Fruit fly (Drosophila melanogaster) whole organism, prepupa: Measurements from ENCODE around the gene Tdrd3.
A peak's percentile ranks its signal among the peaks of the same experiment; 100 is the strongest.

Experiments used
- CG11902 ChIP-seq: fragments of 200-800 bp; sonication (Bioruptor generic); optimal IDR thresholded peaks from 3 replicates; lab custom pipeline; 2016; ENCODE audit warnings: missing biosample characterization, missing genetic modification characterization
- CG16779 ChIP-seq: fragments of 200-800 bp; sonication (Bioruptor generic); optimal IDR thresholded peaks from 3 replicates; lab custom pipeline; 2017; ENCODE audit warnings: missing biosample characterization, mild to moderate bottlenecking, missing genetic modification characterization
- CG32006 ChIP-seq: fragments of 200-800 bp; sonication (Bioruptor generic); optimal IDR thresholded peaks from 3 replicates; lab custom pipeline; 2017; ENCODE audit warnings: missing biosample characterization, mild to moderate bottlenecking, missing genetic modification characterization
- CG3919 ChIP-seq: fragments of 200-800 bp; sonication (Bioruptor generic); optimal IDR thresholded peaks from 3 replicates; lab custom pipeline; 2016; ENCODE audit warnings: missing biosample characterization, missing genetic modification characterization
- CG6276 ChIP-seq: fragments of 200-800 bp; sonication (Bioruptor generic); optimal IDR thresholded peaks from 2 replicates; lab custom pipeline; 2017; ENCODE audit warnings: missing biosample characterization, mild to moderate bottlenecking, missing genetic modification characterization
- CG6792 ChIP-seq: fragments of 200-800 bp; sonication (Bioruptor generic); optimal IDR thresholded peaks from 3 replicates; lab custom pipeline; 2016; ENCODE audit warnings: missing biosample characterization, missing genetic modification characterization
- dac ChIP-seq: fragments of 200-800 bp; sonication (Bioruptor generic); optimal IDR thresholded peaks from 2 replicates; lab custom pipeline; 2017; ENCODE audit warnings: missing biosample characterization, mild to moderate bottlenecking, missing genetic modification characterization
- dsx ChIP-seq: fragments of 200-800 bp; optimal IDR thresholded peaks from 3 replicates; lab custom pipeline; 2019; ENCODE audit warnings: missing biosample characterization, mild to moderate bottlenecking, missing genetic modification characterization, moderate library complexity; ENCODE audit not compliant: poor library complexity, severe bottlenecking
- esn ChIP-seq: fragments of 200-800 bp; sonication (Bioruptor generic); optimal IDR thresholded peaks from 2 replicates; lab custom pipeline; 2016; ENCODE audit warnings: missing biosample characterization, mild to moderate bottlenecking, missing genetic modification characterization, moderate library complexity
- net ChIP-seq: fragments of 200-800 bp; sonication (Bioruptor generic); optimal IDR thresholded peaks from 3 replicates; lab custom pipeline; 2016; ENCODE audit warnings: missing biosample characterization, missing genetic modification characterization
- salr ChIP-seq, 2 experiments: fragments of 200-800 bp; sonication (Bioruptor generic); optimal IDR thresholded peaks; 3 replicates each; lab custom pipeline; 2016 to 2018; ENCODE audit warnings: missing biosample characterization in 2 of 2, missing genetic modification characterization in 2 of 2, mild to moderate bottlenecking in 1 of 2
- spab ChIP-seq: fragments of 200-800 bp; sonication (Bioruptor generic); optimal IDR thresholded peaks from 2 replicates; lab custom pipeline; 2017; ENCODE audit warnings: missing biosample characterization, mild to moderate bottlenecking, missing genetic modification characterization, missing genetic modification reagents
- svp ChIP-seq: fragments of 200-800 bp; sonication (Bioruptor generic); peaks from one replicate; lab custom pipeline; 2016; ENCODE audit warnings: missing biosample characterization, missing genetic modification characterization

dm6 chr3L:14775711-14776660 lies 10.6 kb upstream of the Tdrd3 start, which contains the start of gene mop:
- TF ChIP-seq CG3919 (GFP tag; lab: Kevin White, UChicago) (no peak), spab (GFP tag; lab: Kevin White, UChicago) (no peak), salr (GFP tag; optimal IDR thresholded peaks at IDR 0.05; lab: Kevin White, UChicago) (no peak), esn (GFP tag; lab: Kevin White, UChicago) (peak; percentile 51), net (GFP tag; lab: Kevin White, UChicago) (no peak), CG6792 (GFP tag; lab: Kevin White, UChicago) (no peak), dsx (GFP tag; lab: Kevin White, UChicago) (no peak), CG11902 (GFP tag; lab: Kevin White, UChicago) (no peak), CG6276 (GFP tag; lab: Kevin White, UChicago) (no peak), dac (GFP tag; lab: Kevin White, UChicago) (no peak), CG32006 (no peak), svp (GFP tag; lab: Kevin White, UChicago) (peak; percentile 76), CG16779 (tag; lab: Kevin White, UChicago) (no peak)
